Worm (Caenorhabditis elegans): Measurements from ENCODE around the gene nhr-56.

DNA sequence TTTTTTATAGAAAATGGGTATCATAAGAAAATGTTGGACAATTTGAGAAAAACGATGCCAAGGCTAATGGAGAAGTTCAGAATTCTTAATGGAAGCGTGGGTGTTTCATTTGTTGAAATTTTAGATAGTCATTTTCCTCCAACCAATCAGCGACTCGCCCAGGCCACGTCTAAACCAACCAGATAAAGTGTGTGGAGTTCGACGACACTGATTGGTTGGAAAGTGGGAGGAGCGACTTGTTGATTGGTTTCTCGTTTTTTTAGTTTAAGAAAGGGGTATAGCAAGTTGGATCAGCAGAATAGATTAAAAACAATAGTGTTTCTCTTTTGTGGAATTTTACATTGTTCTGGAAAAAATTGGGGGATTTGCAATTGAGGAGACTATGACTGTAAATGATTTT, 11.3 kb upstream of the nhr-56 start:
- no peak for TF ChIP-seq ama-1 (optimal IDR thresholded peaks at IDR 0.05)
- no peak for TF ChIP-seq nhr-77 (tag; optimal IDR thresholded peaks at IDR 0.05)
- TF ChIP-seq ztf-7 (tag; optimal IDR thresholded peaks at IDR 0.05) = no peak
- TF ChIP-seq Y5F2A.4 (GFP tag; optimal IDR thresholded peaks at IDR 0.05) = no peak
- no peak for TF ChIP-seq nhr-237 (tag; optimal IDR thresholded peaks at IDR 0.05)
- no peak for TF ChIP-seq lin-39 (tag; optimal IDR thresholded peaks at IDR 0.05)
- TF ChIP-seq Y75B8A.6 (GFP tag; IDR thresholded peaks at IDR 0.05) = no peak
- no peak for TF ChIP-seq ceh-62 (tag; optimal IDR thresholded peaks at IDR 0.05)
- TF ChIP-seq snpc-4 (tag; optimal IDR thresholded peaks at IDR 0.05) = no peak
- TF ChIP-seq zag-1 (tag; optimal IDR thresholded peaks at IDR 0.05) = no peak
- TF ChIP-seq ZK337.2 (GFP tag; IDR thresholded peaks at IDR 0.05) = no peak

All from whole organism, L4 larva.